Fruit fly (Drosophila melanogaster) whole organism, embryonic: ENCODE results near the gene anox.
A peak's percentile ranks its signal among the peaks of the same experiment; 100 is the strongest.

Experiments used
- Atf3 ChIP-seq: fragments of 200-800 bp; sonication (Bioruptor generic); optimal IDR thresholded peaks from 3 replicates; lab custom pipeline; 2016; ENCODE audit warnings: missing biosample characterization, missing genetic modification characterization
- Atf6 ChIP-seq: fragments of 200-800 bp; sonication (Bioruptor generic); IDR thresholded peaks from 2 replicates; pipeline ENCODE4 v1.3.6; 2022; ENCODE audit warnings: missing biosample characterization, missing genetic modification characterization
- CG10267 ChIP-seq: fragments of 200-800 bp; sonication (Bioruptor generic); optimal IDR thresholded peaks from 2 replicates; lab custom pipeline; 2018; ENCODE audit warnings: missing biosample characterization, mild to moderate bottlenecking, missing genetic modification characterization, moderate library complexity
- CG11456 ChIP-seq: fragments of 200-800 bp; sonication (Bioruptor generic); IDR thresholded peaks from 3 replicates; pipeline ENCODE4 v1.3.6; 2022; ENCODE audit warnings: missing biosample characterization, missing genetic modification characterization
- CG11560 ChIP-seq: fragments of 200-800 bp; sonication (Bioruptor generic); IDR thresholded peaks from 3 replicates; pipeline ENCODE4 v1.3.6; 2022; ENCODE audit warnings: missing biosample characterization, missing genetic modification characterization
- CG16779 ChIP-seq: fragments of 200-800 bp; sonication (Bioruptor generic); IDR thresholded peaks from 2 replicates; pipeline ENCODE4 v1.3.6; 2022; ENCODE audit warnings: missing biosample characterization, missing genetic modification characterization
- CG18599 ChIP-seq: fragments of 200-800 bp; sonication (Bioruptor generic); optimal IDR thresholded peaks from 3 replicates; lab custom pipeline; 2017; ENCODE audit warnings: missing biosample characterization, missing genetic modification characterization, mild to moderate bottlenecking, moderate library complexity, missing genetic modification reagents
- CG2199 ChIP-seq: fragments of 200-800 bp; sonication (Bioruptor generic); IDR thresholded peaks from 3 replicates; pipeline ENCODE4 v1.3.6; 2022; ENCODE audit warnings: missing biosample characterization, missing genetic modification characterization
- CG2875 ChIP-seq: fragments of 200-800 bp; sonication (Bioruptor generic); optimal IDR thresholded peaks from 2 replicates; lab custom pipeline; 2017; ENCODE audit warnings: missing biosample characterization, mild to moderate bottlenecking, missing genetic modification characterization, missing genetic modification reagents
- CG32772 ChIP-seq: fragments of 200-800 bp; sonication (Bioruptor generic); IDR thresholded peaks from 2 replicates; pipeline ENCODE4 v1.3.6; 2022; ENCODE audit warnings: missing biosample characterization, missing genetic modification characterization
- CG4424 ChIP-seq: fragments of 200-800 bp; sonication (Bioruptor generic); optimal IDR thresholded peaks from 3 replicates; lab custom pipeline; 2016; ENCODE audit warnings: missing biosample characterization, missing genetic modification characterization
- CG4854 ChIP-seq: fragments of 200-800 bp; sonication (Bioruptor generic); optimal IDR thresholded peaks from 2 replicates; lab custom pipeline; 2016; ENCODE audit warnings: missing biosample characterization, missing genetic modification characterization, inconsistent platforms
- CG7839 ChIP-seq: fragments of 200-800 bp; sonication (Bioruptor generic); optimal IDR thresholded peaks from 3 replicates; lab custom pipeline; 2018; ENCODE audit warnings: missing biosample characterization, mild to moderate bottlenecking, missing genetic modification characterization, moderate library complexity
- CG8290 ChIP-seq, 3 experiments: fragments of 200-800 bp; sonication (Bioruptor generic); optimal IDR thresholded peaks; 2 replicates each; lab custom pipeline; 2016 to 2019; ENCODE audit warnings: missing biosample characterization in 3 of 3, missing genetic modification characterization in 3 of 3, mild to moderate bottlenecking in 2 of 3, moderate library complexity in 1 of 3
- CG8944 ChIP-seq: fragments of 200-800 bp; sonication (Bioruptor generic); optimal IDR thresholded peaks from 3 replicates; lab custom pipeline; 2016; ENCODE audit warnings: missing biosample characterization, missing genetic modification characterization
- CG9609 ChIP-seq: fragments of 200-800 bp; sonication (Bioruptor generic); optimal IDR thresholded peaks from 3 replicates; lab custom pipeline; 2016; ENCODE audit warnings: missing biosample characterization, missing genetic modification characterization
- CkIIα-i1 ChIP-seq: fragments of 200-800 bp; sonication (Bioruptor generic); IDR thresholded peaks from 2 replicates; pipeline ENCODE4 v1.3.6; 2022; ENCODE audit warnings: missing biosample characterization, missing genetic modification characterization
- D ChIP-seq, 2 experiments: fragments of 200-800 bp in 1 of 2; fragments of >200 bp in 1 of 2; sonication (Bioruptor generic) in 1 of 2; optimal IDR thresholded peaks; 2 replicates in 1 of 2; 3 replicates in 1 of 2; lab custom pipeline; 2017; ENCODE audit warnings: mild to moderate bottlenecking in 1 of 2, missing biosample characterization in 1 of 2, missing genetic modification characterization in 1 of 2, missing genetic modification reagents in 1 of 2
- E2f2 ChIP-seq: fragments of 200-800 bp; sonication (Bioruptor generic); IDR thresholded peaks from 2 replicates; pipeline ENCODE4 v1.3.6; 2022; ENCODE audit warnings: missing biosample characterization, missing genetic modification characterization
- H2.0 ChIP-seq: fragments of 200-800 bp; sonication (Bioruptor generic); IDR thresholded peaks from 2 replicates; pipeline ENCODE4 v1.3.6; 2022; ENCODE audit warnings: missing biosample characterization, missing genetic modification characterization
- Hr3 ChIP-seq: fragments of 200-800 bp; sonication (Bioruptor generic); optimal IDR thresholded peaks from 3 replicates; lab custom pipeline; 2016; ENCODE audit warnings: missing biosample characterization, missing genetic modification characterization
- Hr51 ChIP-seq, 2 experiments: fragments of 200-800 bp; sonication (Bioruptor generic); optimal IDR thresholded peaks; 2 replicates in 1 of 2; 3 replicates in 1 of 2; lab custom pipeline; 2016 to 2018; ENCODE audit warnings: missing biosample characterization in 2 of 2, missing genetic modification characterization in 2 of 2, mild to moderate bottlenecking in 1 of 2, moderate library complexity in 1 of 2
- Lhr ChIP-seq: fragments of 200-800 bp; sonication (Bioruptor generic); optimal IDR thresholded peaks from 3 replicates; lab custom pipeline; 2017; ENCODE audit warnings: mild to moderate bottlenecking, missing biosample characterization, missing genetic modification reagents, missing genetic modification characterization
- Scr ChIP-seq: fragments of 200-800 bp; sonication (Bioruptor generic); IDR thresholded peaks from 2 replicates; pipeline ENCODE4 v1.3.6; 2022; ENCODE audit warnings: missing biosample characterization, missing genetic modification characterization; ENCODE audit not compliant: partially characterized antibody
- Sry-δ ChIP-seq: fragments of 200-800 bp; sonication (Bioruptor generic); optimal IDR thresholded peaks from 2 replicates; lab custom pipeline; 2016; ENCODE audit warnings: missing biosample characterization, missing genetic modification characterization
- Taf1 ChIP-seq: fragments of 200-800 bp; sonication (Bioruptor generic); IDR thresholded peaks from 2 replicates; pipeline ENCODE4 v1.3.6; 2022; ENCODE audit warnings: missing biosample characterization, missing genetic modification characterization
- Usf ChIP-seq: fragments of 200-800 bp; sonication (Bioruptor generic); optimal IDR thresholded peaks from 2 replicates; lab custom pipeline; 2017; ENCODE audit warnings: missing genotype, missing biosample characterization, missing genetic modification characterization
- az2 ChIP-seq: fragments of 200-800 bp; sonication (Bioruptor generic); optimal IDR thresholded peaks from 3 replicates; lab custom pipeline; 2016; ENCODE audit warnings: missing biosample characterization, missing genetic modification characterization
- bab2 ChIP-seq: fragments of 200-800 bp; sonication (Bioruptor generic); optimal IDR thresholded peaks from 2 replicates; lab custom pipeline; 2016; ENCODE audit warnings: missing biosample characterization, missing genetic modification characterization
- bbx ChIP-seq: fragments of 200-800 bp; sonication (Bioruptor generic); IDR thresholded peaks from 2 replicates; pipeline ENCODE4 v1.3.6; 2022; ENCODE audit warnings: missing biosample characterization, missing genetic modification characterization; ENCODE audit not compliant: partially characterized antibody
- cas ChIP-seq: fragments of 200-800 bp; sonication (Bioruptor generic); IDR thresholded peaks from 2 replicates; pipeline ENCODE4 v1.3.6; 2022; ENCODE audit warnings: missing biosample characterization, missing genetic modification characterization
- dmrt11E ChIP-seq: fragments of 200-800 bp; sonication (Bioruptor generic); optimal IDR thresholded peaks from 3 replicates; lab custom pipeline; 2018; ENCODE audit warnings: missing biosample characterization, mild to moderate bottlenecking, missing genetic modification characterization, moderate library complexity
- dysf ChIP-seq: fragments of 200-800 bp; sonication (Bioruptor generic); IDR thresholded peaks from 3 replicates; pipeline ENCODE4 v1.3.6; 2022; ENCODE audit warnings: missing biosample characterization, missing genetic modification characterization
- fd3F ChIP-seq: fragments of 200-800 bp; sonication (Bioruptor generic); optimal IDR thresholded peaks from 2 replicates; lab custom pipeline; 2018; ENCODE audit warnings: missing biosample characterization, mild to moderate bottlenecking, missing genetic modification characterization, moderate library complexity
- ftz-f1 ChIP-seq: fragments of 200-800 bp; sonication (Bioruptor generic); optimal IDR thresholded peaks from 2 replicates; lab custom pipeline; 2016; ENCODE audit warnings: missing biosample characterization, missing genetic modification characterization
- grau ChIP-seq: fragments of 200-800 bp; optimal IDR thresholded peaks from 3 replicates; lab custom pipeline; 2019; ENCODE audit warnings: missing biosample characterization, mild to moderate bottlenecking, missing genetic modification characterization, moderate library complexity
- klu ChIP-seq: fragments of 200-800 bp; sonication (Bioruptor generic); IDR thresholded peaks from 2 replicates; pipeline ENCODE4 v1.3.6; 2022; ENCODE audit warnings: missing biosample characterization, missing genetic modification characterization
- pan ChIP-seq, 4 experiments: fragments of >200 bp in 3 of 4; fragments of 200-800 bp in 1 of 4; sonication (Bioruptor generic) in 1 of 4; optimal IDR thresholded peaks in 3 of 4; IDR thresholded peaks in 1 of 4; 2 replicates each; pipeline versions ENCODE4 v1.3.6 to Lab custom; 2017 to 2022; ENCODE audit warnings: missing biosample characterization in 2 of 4, missing genetic modification characterization in 2 of 4, mixed read lengths in 1 of 4
- peb ChIP-seq: fragments of 200-800 bp; sonication (Bioruptor generic); IDR thresholded peaks from 2 replicates; pipeline ENCODE4 v1.3.6; 2022; ENCODE audit warnings: missing biosample characterization, missing genetic modification characterization
- run ChIP-seq: fragments of 200-800 bp; sonication (Bioruptor generic); optimal IDR thresholded peaks from 3 replicates; lab custom pipeline; 2018; ENCODE audit warnings: missing biosample characterization, mild to moderate bottlenecking, missing genetic modification characterization
- shn ChIP-seq: fragments of 200-800 bp; sonication (Bioruptor generic); optimal IDR thresholded peaks from 3 replicates; lab custom pipeline; 2016; ENCODE audit warnings: missing biosample characterization, missing genetic modification characterization
- stc ChIP-seq: fragments of 200-800 bp; sonication (Bioruptor generic); IDR thresholded peaks from 2 replicates; pipeline ENCODE4 v1.3.6; 2022; ENCODE audit warnings: missing biosample characterization, missing genetic modification characterization
- sug ChIP-seq: fragments of 200-800 bp; optimal IDR thresholded peaks from 2 replicates; lab custom pipeline; 2019; ENCODE audit warnings: missing biosample characterization, mild to moderate bottlenecking, missing genetic modification characterization, moderate library complexity
- tll ChIP-seq, 2 experiments: fragments of 200-800 bp in 1 of 2; fragments of >200 bp in 1 of 2; sonication (Bioruptor generic) in 1 of 2; optimal IDR thresholded peaks; 2 replicates each; lab custom pipeline; 2017 to 2019; ENCODE audit warnings: missing biosample characterization in 2 of 2, missing genetic modification characterization in 2 of 2, mild to moderate bottlenecking in 1 of 2, moderate library complexity in 1 of 2
- toy ChIP-seq: fragments of 200-800 bp; sonication (Bioruptor generic); IDR thresholded peaks from 2 replicates; pipeline ENCODE4 v1.3.6; 2022; ENCODE audit warnings: missing biosample characterization, missing genetic modification characterization
- unpg ChIP-seq: fragments of 200-800 bp; sonication (Bioruptor generic); optimal IDR thresholded peaks from 3 replicates; lab custom pipeline; 2018; ENCODE audit warnings: missing biosample characterization, mild to moderate bottlenecking, missing genetic modification characterization, moderate library complexity
- vfl ChIP-seq: fragments of 200-800 bp; sonication (Bioruptor generic); optimal IDR thresholded peaks from 2 replicates; lab custom pipeline; 2016; ENCODE audit warnings: missing biosample characterization, missing genetic modification characterization

The anox gene

DNA sequence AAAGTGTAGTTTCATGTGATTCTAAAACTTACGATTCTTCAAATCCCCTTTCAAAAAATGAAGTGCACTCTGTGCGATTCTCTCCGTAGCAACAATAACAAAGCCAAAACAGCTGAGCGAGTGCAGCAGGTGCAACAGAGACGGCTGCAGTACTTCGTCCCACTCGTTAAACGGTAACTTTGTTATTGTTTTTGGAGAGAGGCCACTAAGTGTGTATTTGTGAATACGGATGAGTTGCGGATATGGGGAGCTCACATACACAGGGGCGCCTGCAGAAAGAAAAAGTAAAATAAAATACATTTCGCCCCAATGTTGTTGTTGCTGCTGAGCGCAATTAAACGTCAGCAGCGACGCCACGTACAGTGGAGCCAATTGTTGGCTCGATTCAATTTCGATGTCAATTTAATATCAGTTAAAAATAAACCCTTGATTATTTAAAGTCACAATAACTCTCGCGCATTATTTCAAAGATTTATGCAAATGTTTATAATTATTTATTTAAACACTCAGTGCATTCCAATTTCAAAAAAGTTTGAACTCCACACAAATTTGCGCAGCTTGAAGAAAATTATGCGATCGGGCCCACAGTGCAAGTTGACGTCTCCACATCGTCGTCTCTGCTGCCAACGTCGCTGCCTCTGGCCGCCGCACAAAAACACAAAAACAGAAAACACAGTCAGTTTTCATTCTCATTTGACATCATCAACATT lies 48.4 kb upstream of the anox start (continued):
- TF ChIP-seq CG2875 (GFP tag; lab: Kevin White, UChicago), result peak; percentile 96
- peak; percentile 98 for TF ChIP-seq az2
- TF ChIP-seq CG7839 (tag; lab: Kevin White, UChicago), result peak; percentile 99
- peak; percentile 98 for TF ChIP-seq CG4424 (GFP tag; lab: Kevin White, UChicago)
- TF ChIP-seq CG2199, result peak; percentile 89
- TF ChIP-seq dysf (GFP tag; lab: Robert Waterston, UW), result peak; percentile 99
- TF ChIP-seq ftz-f1 (GFP tag; lab: Kevin White, UChicago), result peak; percentile 49
- TF ChIP-seq CG11560 (tag; lab: Robert Waterston, UW), result peak; percentile 91; the same call in 2 of the 3 replicates
- TF ChIP-seq peb (GFP tag; lab: Robert Waterston, UW), result peak; percentile 95
- TF ChIP-seq tll (GFP tag; optimal IDR thresholded peaks at IDR 0.05; lab: Kevin White, UChicago), result peak in 1 of 2 experiments; percentile 47
- peak; percentile 56; the same call in 1 of the 2 replicates for TF ChIP-seq bbx (GFP tag; lab: Robert Waterston, UW)
- peak; percentile 90 for TF ChIP-seq toy (GFP tag; lab: Robert Waterston, UW)
- peak; percentile 94 for TF ChIP-seq dmrt11E
- TF ChIP-seq E2f2 (GFP tag; lab: Robert Waterston, UW), result peak; percentile 82
- peak; percentile 66 for TF ChIP-seq Sry-δ
- TF ChIP-seq Taf1 (GFP tag; lab: Robert Waterston, UW), result peak; percentile 94
- TF ChIP-seq shn, result peak; percentile 93
- TF ChIP-seq Lhr (GFP tag; lab: Kevin White, UChicago), result peak; percentile 94
- TF ChIP-seq CG11456 (GFP tag; lab: Robert Waterston, UW), result peak; percentile 96
- no peak for TF ChIP-seq D (optimal IDR thresholded peaks at IDR 0.05; lab: Kevin White, UChicago)
- peak; percentile 98 for TF ChIP-seq D (GFP tag; optimal IDR thresholded peaks at IDR 0.05; lab: Kevin White, UChicago)
- peak; percentile 94 for TF ChIP-seq klu (GFP tag; lab: Robert Waterston, UW)
- peak; percentile 90 for TF ChIP-seq cas (GFP tag; lab: Robert Waterston, UW)
- TF ChIP-seq run (tag; lab: Kevin White, UChicago), result peak; percentile 96
- peak; percentile 95 for TF ChIP-seq bab2 (GFP tag; lab: Kevin White, UChicago)
- TF ChIP-seq Hr51 (GFP tag; optimal IDR thresholded peaks at IDR 0.05; lab: Kevin White, UChicago), result peak; percentile 96 to 98
- TF ChIP-seq CG32772, result peak; percentile 94
- TF ChIP-seq fd3F (GFP tag; lab: Kevin White, UChicago), result peak; percentile 97
- peak; percentile 97 for TF ChIP-seq sug (tag; lab: Kevin White, UChicago)
- peak; percentile 99 for TF ChIP-seq CG18599 (GFP tag; lab: Kevin White, UChicago)
- TF ChIP-seq CG4854 (GFP tag; lab: Kevin White, UChicago), result peak; percentile 94
- TF ChIP-seq Atf6, result peak; percentile 97
- TF ChIP-seq Atf3, result peak; percentile 91
- TF ChIP-seq stc (GFP tag; lab: Robert Waterston, UW), result peak; percentile 96
- TF ChIP-seq CG10267 (tag; lab: Kevin White, UChicago), result peak; percentile 92
- TF ChIP-seq unpg, result peak; percentile 98
- peak; percentile 78 for TF ChIP-seq CkIIα-i1 (GFP tag; lab: Robert Waterston, UW)
- TF ChIP-seq CG9609 (GFP tag; lab: Kevin White, UChicago), result peak; percentile 94
- no peak for TF ChIP-seq pan (optimal IDR thresholded peaks at IDR 0.05; lab: Kevin White, UChicago)
- peak in 1 of 2 experiments; percentile 97 for TF ChIP-seq pan (GFP tag; optimal IDR thresholded peaks at IDR 0.05 in 1 of 2, IDR thresholded peaks at IDR 0.05 in 1 of 2)
- peak; percentile 87 for TF ChIP-seq Usf (GFP tag; lab: Kevin White, UChicago)
- peak; percentile 93 for TF ChIP-seq H2.0 (GFP tag; lab: Robert Waterston, UW)
- peak; percentile 92 for TF ChIP-seq CG8944 (GFP tag; lab: Kevin White, UChicago)
- peak; percentile 97 for TF ChIP-seq Hr3 (GFP tag; lab: Kevin White, UChicago)
- peak; percentile 75; the same call in 1 of the 2 replicates for TF ChIP-seq CG16779 (GFP tag; lab: Robert Waterston, UW)
- TF ChIP-seq grau (tag; lab: Kevin White, UChicago), result peak; percentile 98
- peak; percentile 97 for TF ChIP-seq vfl
- TF ChIP-seq CG8290 (GFP tag; optimal IDR thresholded peaks at IDR 0.05; lab: Kevin White, UChicago), result peak; percentile 90
- TF ChIP-seq CG8290 (tag; optimal IDR thresholded peaks at IDR 0.05; lab: Kevin White, UChicago), result peak; percentile 84 to 86
- no peak for TF ChIP-seq Scr (GFP tag; lab: Robert Waterston, UW)
